Worm (Caenorhabditis elegans): ENCODE data around the gene C47D12.2.

Gene C47D12.2

DNA sequence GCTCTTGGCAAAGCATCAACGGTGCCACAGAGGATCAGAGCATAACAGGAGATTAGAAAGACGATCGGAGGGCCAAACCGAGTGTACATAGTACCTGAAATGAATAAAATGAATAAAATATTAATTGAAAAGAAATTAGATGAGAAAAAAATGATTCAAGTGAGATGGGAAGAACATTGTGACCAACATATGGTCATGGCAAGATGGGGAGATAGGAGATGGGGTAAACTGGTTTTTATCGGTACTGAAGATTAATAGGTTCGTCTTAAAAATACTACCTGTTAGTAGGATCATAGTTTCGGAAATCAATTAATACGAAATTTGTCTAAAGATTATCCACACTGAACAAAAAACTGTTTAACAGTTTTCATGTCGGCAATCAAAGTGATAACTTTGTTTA lies 19.0 kb upstream of the C47D12.2 start, which contains the start of gene nep-1:
Gene nep-1 (minus strand): TSS at position 101 of the 400 bp plus-strand sequence.
- TF ChIP-seq aly-1 (tag; optimal IDR thresholded peaks at IDR 0.05), result no peak
- TF ChIP-seq sea-1 (GFP tag; conservative IDR thresholded peaks at IDR 0.05), result no peak
- TF ChIP-seq hmbx-1 (tag; optimal IDR thresholded peaks at IDR 0.05), result no peak
- TF ChIP-seq F13C5.2 (tag; optimal IDR thresholded peaks at IDR 0.05), result no peak

DNA sequence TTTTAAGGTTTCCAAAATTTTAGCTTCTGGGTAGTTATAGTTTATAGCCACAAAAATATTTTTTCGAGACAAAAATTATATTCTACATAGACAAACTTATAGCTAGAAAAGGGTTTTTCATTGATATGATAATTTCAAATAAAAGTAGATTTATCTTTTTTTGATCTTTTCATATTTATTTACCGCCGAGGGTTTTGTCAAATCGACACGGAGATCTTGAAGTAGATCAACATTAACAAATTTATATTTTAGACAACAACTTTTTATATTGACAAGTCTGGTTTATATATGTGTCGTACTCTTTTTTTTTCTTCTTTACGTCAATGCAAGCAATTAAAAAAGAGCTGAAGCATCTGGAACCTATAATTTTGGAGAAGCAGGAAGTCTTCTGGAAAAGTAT lies 17.3 kb upstream of the C47D12.2 start:
- TF ChIP-seq F13C5.2 (tag; optimal IDR thresholded peaks at IDR 0.05) (no peak), tra-4 (tag; optimal IDR thresholded peaks at IDR 0.05) (no peak), hmbx-1 (tag; optimal IDR thresholded peaks at IDR 0.05) (no peak), pes-1 (GFP tag; IDR thresholded peaks at IDR 0.05) (no peak), hmg-4 (GFP tag; optimal IDR thresholded peaks at IDR 0.05) (no peak), ets-7 (tag; optimal IDR thresholded peaks at IDR 0.05) (no peak), ama-1 (optimal IDR thresholded peaks at IDR 0.05) (no peak), aly-1 (tag; optimal IDR thresholded peaks at IDR 0.05) (no peak), B0310.2 (tag; optimal IDR thresholded peaks at IDR 0.05) (no peak), hnd-1 (tag; optimal IDR thresholded peaks at IDR 0.05) (no peak), sea-1 (GFP tag; conservative IDR thresholded peaks at IDR 0.05) (no peak), flt-1 (GFP tag; IDR thresholded peaks at IDR 0.05) (no peak), ceh-13 (GFP tag; optimal IDR thresholded peaks at IDR 0.05) (no peak), tbx-11 (GFP tag; IDR thresholded peaks at IDR 0.05) (no peak), scrt-1 (GFP tag; IDR thresholded peaks at IDR 0.05) (no peak), tbx-37 (GFP tag; conservative IDR thresholded peaks at IDR 0.05) (no peak), ceh-36 (tag; optimal IDR thresholded peaks at IDR 0.05) (no peak)

DNA sequence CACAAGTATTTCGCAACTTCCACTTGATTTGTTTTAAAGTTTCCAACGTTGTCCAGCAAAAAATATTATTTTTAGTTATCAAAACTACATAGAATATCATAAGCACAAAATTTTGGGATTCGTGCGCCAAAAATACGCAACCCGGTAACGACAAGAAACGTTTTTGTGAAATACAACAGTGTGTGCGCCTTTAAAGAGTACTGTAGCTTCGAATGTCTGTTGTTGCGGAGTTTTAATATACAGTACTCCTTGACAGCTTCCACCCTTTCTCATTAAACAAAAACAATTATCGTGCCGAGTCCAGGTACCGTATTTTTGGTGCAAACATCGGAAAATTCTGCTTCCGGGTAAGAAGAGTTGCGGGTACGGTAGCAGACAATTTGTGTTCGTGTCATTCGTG lies 4.1 kb downstream of the C47D12.2 start:
- TF ChIP-seq tra-4 (tag; optimal IDR thresholded peaks at IDR 0.05) (no peak), ets-7 (tag; optimal IDR thresholded peaks at IDR 0.05) (no peak), hmg-4 (GFP tag; optimal IDR thresholded peaks at IDR 0.05) (no peak), F13C5.2 (tag; optimal IDR thresholded peaks at IDR 0.05) (no peak), sea-1 (GFP tag; conservative IDR thresholded peaks at IDR 0.05) (no peak), ama-1 (optimal IDR thresholded peaks at IDR 0.05) (no peak), flt-1 (GFP tag; IDR thresholded peaks at IDR 0.05) (no peak), B0310.2 (tag; optimal IDR thresholded peaks at IDR 0.05) (no peak), ceh-36 (tag; optimal IDR thresholded peaks at IDR 0.05) (no peak), tbx-11 (GFP tag; IDR thresholded peaks at IDR 0.05) (no peak), hnd-1 (tag; optimal IDR thresholded peaks at IDR 0.05) (no peak), tbx-37 (GFP tag; conservative IDR thresholded peaks at IDR 0.05) (no peak), hmbx-1 (tag; optimal IDR thresholded peaks at IDR 0.05) (no peak), aly-1 (tag; optimal IDR thresholded peaks at IDR 0.05) (no peak), scrt-1 (GFP tag; IDR thresholded peaks at IDR 0.05) (no peak), ceh-13 (GFP tag; optimal IDR thresholded peaks at IDR 0.05) (no peak), pes-1 (GFP tag; IDR thresholded peaks at IDR 0.05) (no peak)

DNA sequence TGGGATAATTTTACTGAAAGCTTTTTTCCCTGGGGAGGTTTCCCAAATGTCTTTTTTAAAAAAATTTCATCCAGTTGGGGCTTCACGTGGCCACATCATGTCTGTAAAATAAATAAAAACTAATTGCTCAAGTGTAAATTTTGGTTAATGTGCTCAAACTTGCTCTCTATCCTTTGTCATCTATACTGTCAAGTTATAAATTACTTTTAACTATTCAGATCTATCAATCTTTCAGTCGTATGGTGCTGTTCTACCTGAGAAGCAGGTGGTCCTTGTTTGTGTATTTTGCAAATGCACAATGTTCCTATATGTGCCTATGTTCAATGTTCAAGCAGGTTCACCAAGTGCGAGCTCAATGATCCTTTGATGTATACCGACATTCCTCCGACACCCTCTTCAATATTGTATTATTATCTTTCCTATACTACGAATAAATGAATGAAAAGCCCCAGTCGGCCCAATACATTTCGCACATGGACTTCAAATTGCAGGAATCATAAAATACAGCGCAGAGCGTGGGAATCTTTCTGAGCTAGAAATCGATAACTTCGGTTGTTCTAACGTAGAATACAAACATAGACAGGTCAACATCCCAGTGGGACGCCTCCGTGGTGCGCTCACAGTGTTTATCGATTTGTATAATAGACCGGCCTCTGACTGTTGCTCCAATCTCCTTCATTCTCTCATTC lies 5.2 kb downstream of the C47D12.2 start, which contains the start of the genes sfxn-1.4 and C47D12.4:
Gene sfxn-1.4 (minus strand): TSS at position 101 of the 689 bp plus-strand sequence.
Gene C47D12.4 (plus strand): TSS at position 639 of the 689 bp plus-strand sequence.
- TF ChIP-seq hnd-1 (tag; optimal IDR thresholded peaks at IDR 0.05) (no peak), tbx-37 (GFP tag; conservative IDR thresholded peaks at IDR 0.05) (no peak), scrt-1 (GFP tag; IDR thresholded peaks at IDR 0.05) (no peak), B0310.2 (tag; optimal IDR thresholded peaks at IDR 0.05) (no peak), tbx-11 (GFP tag; IDR thresholded peaks at IDR 0.05) (no peak)

DNA sequence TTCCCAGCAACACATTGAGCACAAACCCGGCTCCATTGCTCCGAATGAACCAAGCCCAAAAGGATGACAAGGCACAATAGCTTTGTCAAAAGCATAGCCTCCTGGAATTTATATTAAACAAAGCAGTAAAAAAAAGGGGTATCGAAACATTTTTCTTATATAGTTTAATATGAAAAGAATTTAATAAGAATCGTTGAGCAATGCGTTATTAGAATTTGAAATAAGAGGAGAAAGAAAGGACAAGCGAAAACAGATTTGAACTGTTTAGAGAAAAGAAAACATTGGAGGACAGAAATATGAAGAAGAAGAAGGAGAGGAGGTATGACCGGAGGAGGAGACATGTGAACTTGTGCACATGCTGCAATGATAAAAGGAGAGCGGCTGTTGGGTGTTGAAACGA lies 9.1 kb downstream of the C47D12.2 start, which contains the start of gene C47D12.5:
Gene C47D12.5 (minus strand): TSS at position 101 of the 400 bp plus-strand sequence.
- TF ChIP-seq tra-4 (tag; optimal IDR thresholded peaks at IDR 0.05), result no peak
- TF ChIP-seq ceh-36 (tag; optimal IDR thresholded peaks at IDR 0.05), result no peak
- no peak for TF ChIP-seq ets-7 (tag; optimal IDR thresholded peaks at IDR 0.05)
- no peak for TF ChIP-seq aly-1 (tag; optimal IDR thresholded peaks at IDR 0.05)
- TF ChIP-seq B0310.2 (tag; optimal IDR thresholded peaks at IDR 0.05), result no peak
- TF ChIP-seq hmg-4 (GFP tag; optimal IDR thresholded peaks at IDR 0.05), result no peak

DNA sequence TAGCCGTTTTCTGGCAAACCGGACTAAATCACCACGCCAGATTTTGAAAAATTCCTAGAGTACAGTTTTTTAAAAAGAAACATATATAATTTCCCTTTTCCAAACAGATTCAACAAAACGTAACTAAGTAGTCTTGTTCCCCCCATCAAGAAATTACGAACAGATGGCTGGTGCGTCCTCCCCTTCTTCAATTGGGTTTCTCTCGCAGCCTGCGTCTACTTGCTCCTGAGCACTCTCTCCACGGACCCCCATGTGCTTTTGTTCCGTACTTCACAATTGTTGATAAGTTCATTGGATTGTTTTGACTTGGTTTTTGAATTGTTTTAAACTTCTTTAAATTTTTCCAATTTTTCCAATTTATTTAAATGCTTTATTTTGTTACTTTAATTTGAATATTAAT lies 11.9 kb downstream of the C47D12.2 start:
- no peak for TF ChIP-seq scrt-1 (GFP tag; IDR thresholded peaks at IDR 0.05)
- no peak for TF ChIP-seq F13C5.2 (tag; optimal IDR thresholded peaks at IDR 0.05)
- TF ChIP-seq aly-1 (tag; optimal IDR thresholded peaks at IDR 0.05), result no peak
- no peak for TF ChIP-seq ceh-36 (tag; optimal IDR thresholded peaks at IDR 0.05)
- TF ChIP-seq tra-4 (tag; optimal IDR thresholded peaks at IDR 0.05), result no peak

DNA sequence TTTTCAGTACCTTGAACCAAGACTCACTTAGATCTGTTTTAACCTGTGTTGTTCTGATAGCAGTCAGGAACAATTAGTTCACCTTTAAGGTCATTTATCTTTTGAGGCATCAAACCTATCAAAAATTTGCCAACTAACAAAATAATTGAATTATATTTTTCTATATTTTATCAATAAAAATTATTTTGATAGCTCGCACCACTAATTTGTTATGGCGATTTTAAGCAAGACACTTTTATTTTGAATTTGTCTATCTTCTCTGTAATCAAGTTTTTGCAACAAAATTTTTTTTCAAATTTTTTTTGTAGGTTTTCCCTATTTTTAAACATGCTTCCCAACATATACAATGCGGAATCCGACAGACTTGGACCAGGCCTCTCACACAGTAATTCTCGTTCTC lies 12.5 kb downstream of the C47D12.2 start, which contains the start of gene kel-1:
Gene kel-1 (plus strand): TSS at position 301 of the 400 bp plus-strand sequence.
- TF ChIP-seq ama-1 (optimal IDR thresholded peaks at IDR 0.05) (no peak), hnd-1 (tag; optimal IDR thresholded peaks at IDR 0.05) (no peak), tbx-37 (GFP tag; conservative IDR thresholded peaks at IDR 0.05) (no peak), hmbx-1 (tag; optimal IDR thresholded peaks at IDR 0.05) (no peak), tbx-11 (GFP tag; IDR thresholded peaks at IDR 0.05) (no peak), ceh-13 (GFP tag; optimal IDR thresholded peaks at IDR 0.05) (no peak), flt-1 (GFP tag; IDR thresholded peaks at IDR 0.05) (no peak), sea-1 (GFP tag; conservative IDR thresholded peaks at IDR 0.05) (no peak), ceh-36 (tag; optimal IDR thresholded peaks at IDR 0.05) (no peak), hmg-4 (GFP tag; optimal IDR thresholded peaks at IDR 0.05) (no peak), scrt-1 (GFP tag; IDR thresholded peaks at IDR 0.05) (no peak), ets-7 (tag; optimal IDR thresholded peaks at IDR 0.05) (no peak), tra-4 (tag; optimal IDR thresholded peaks at IDR 0.05) (no peak), pes-1 (GFP tag; IDR thresholded peaks at IDR 0.05) (no peak), B0310.2 (tag; optimal IDR thresholded peaks at IDR 0.05) (no peak), F13C5.2 (tag; optimal IDR thresholded peaks at IDR 0.05) (no peak), aly-1 (tag; optimal IDR thresholded peaks at IDR 0.05) (no peak)
